Worm (Caenorhabditis elegans) whole organism, L2 larva: ENCODE results near the gene dpy-28.
A peak's percentile ranks its signal among the peaks of the same experiment; 100 is the strongest.

Source experiments
- C34F6.9 ChIP-seq: fragments of 150-350 bp; optimal IDR thresholded peaks from 2 replicates; lab custom pipeline; 2014; ENCODE audit warnings: missing biosample characterization, missing genetic modification characterization
- F13H6.1 ChIP-seq: sonication (generic microtip); optimal IDR thresholded peaks from 2 replicates; lab custom pipeline; 2016; ENCODE audit warnings: missing genetic modification characterization, missing compliant biosample characterization
- Y55F3AM.14 ChIP-seq: fragments of 200-800 bp; sonication (Bioruptor generic); optimal IDR thresholded peaks from 2 replicates; lab custom pipeline; 2018; ENCODE audit warnings: mild to moderate bottlenecking, missing genetic modification characterization, missing compliant biosample characterization
- ZK546.5 ChIP-seq: sonication (generic microtip); optimal IDR thresholded peaks from 2 replicates; lab custom pipeline; 2017; ENCODE audit warnings: missing biosample characterization, missing genetic modification characterization
- alr-1 ChIP-seq: fragments of 150-350 bp; optimal IDR thresholded peaks from 2 replicates; lab custom pipeline; 2014; ENCODE audit warnings: missing biosample characterization, missing genetic modification characterization
- ama-1 ChIP-seq: fragments of 150-350 bp; optimal IDR thresholded peaks from 2 replicates; lab custom pipeline; 2018; ENCODE audit warnings: inconsistent platforms
- ceh-82 ChIP-seq: fragments of 150-350 bp; optimal IDR thresholded peaks from 2 replicates; lab custom pipeline; 2014; ENCODE audit warnings: missing biosample characterization, missing genetic modification characterization
- crh-2 ChIP-seq: sonication (generic microtip); optimal IDR thresholded peaks from 2 replicates; lab custom pipeline; 2017; ENCODE audit warnings: missing biosample characterization, missing genetic modification characterization
- dmd-4 ChIP-seq: sonication (generic microtip); optimal IDR thresholded peaks from 2 replicates; lab custom pipeline; 2017; ENCODE audit warnings: missing biosample characterization, missing genetic modification characterization
- egl-27 ChIP-seq: sonication (generic microtip); optimal IDR thresholded peaks from 3 replicates; lab custom pipeline; 2017; ENCODE audit warnings: missing biosample characterization, missing genetic modification reagents, missing genetic modification characterization
- gmeb-1 ChIP-seq: fragments of 150-350 bp; optimal IDR thresholded peaks from 2 replicates; lab custom pipeline; 2014; ENCODE audit warnings: missing biosample characterization, missing genetic modification characterization
- mab-5 ChIP-seq: fragments of 150-350 bp; optimal IDR thresholded peaks from 2 replicates; lab custom pipeline; 2014; ENCODE audit warnings: missing biosample characterization, missing genetic modification characterization
- mdl-1 ChIP-seq, 2 experiments: fragments of 150-350 bp in 1 of 2; sonication (generic microtip) in 1 of 2; optimal IDR thresholded peaks; 2 replicates each; lab custom pipeline; 2017; ENCODE audit warnings: missing biosample characterization in 2 of 2, missing genetic modification characterization in 2 of 2
- nhr-10 ChIP-seq: sonication (generic microtip); optimal IDR thresholded peaks from 2 replicates; lab custom pipeline; 2017; ENCODE audit warnings: missing biosample characterization, missing genetic modification characterization
- nhr-11 ChIP-seq: fragments of 150-350 bp; optimal IDR thresholded peaks from 2 replicates; lab custom pipeline; 2014; ENCODE audit warnings: missing biosample characterization, missing genetic modification characterization
- nhr-12 ChIP-seq: fragments of 150-350 bp; optimal IDR thresholded peaks from 2 replicates; lab custom pipeline; 2014; ENCODE audit warnings: missing biosample characterization, missing genetic modification characterization
- nhr-129 ChIP-seq: fragments of 150-350 bp; optimal IDR thresholded peaks from 2 replicates; lab custom pipeline; 2014; ENCODE audit warnings: missing biosample characterization, missing genetic modification characterization
- nhr-21 ChIP-seq: fragments of 150-350 bp; optimal IDR thresholded peaks from 2 replicates; lab custom pipeline; 2014; ENCODE audit warnings: missing biosample characterization, missing genetic modification characterization
- nhr-23 ChIP-seq: fragments of 150-350 bp; optimal IDR thresholded peaks from 2 replicates; lab custom pipeline; 2014; ENCODE audit warnings: missing biosample characterization, missing genetic modification reagents, missing genetic modification characterization
- nhr-237 ChIP-seq: fragments of 150-350 bp; optimal IDR thresholded peaks from 2 replicates; lab custom pipeline; 2014; ENCODE audit warnings: missing biosample characterization, missing genetic modification characterization
- nhr-25 ChIP-seq: fragments of 150-350 bp; sonication (generic microtip); optimal IDR thresholded peaks from 3 replicates; lab custom pipeline; 2014; ENCODE audit warnings: missing biosample characterization, missing genetic modification characterization
- nhr-6 ChIP-seq: fragments of 150-350 bp; optimal IDR thresholded peaks from 2 replicates; lab custom pipeline; 2014; ENCODE audit warnings: missing biosample characterization, missing genetic modification characterization
- peb-1 ChIP-seq: fragments of 150-350 bp; optimal IDR thresholded peaks from 2 replicates; lab custom pipeline; 2014; ENCODE audit warnings: missing biosample characterization, missing genetic modification characterization
- sem-4 ChIP-seq: fragments of 150-350 bp; optimal IDR thresholded peaks from 2 replicates; lab custom pipeline; 2014; ENCODE audit warnings: missing biosample characterization, missing genetic modification reagents, missing genetic modification characterization
- sma-3 ChIP-seq: sonication (generic microtip); optimal IDR thresholded peaks from 2 replicates; lab custom pipeline; 2016; ENCODE audit warnings: missing genetic modification reagents, missing genetic modification characterization, missing compliant biosample characterization
- sma-9 ChIP-seq, 2 experiments: fragments of 150-350 bp in 1 of 2; sonication (generic microtip) in 1 of 2; optimal IDR thresholded peaks; 2 replicates each; lab custom pipeline; 2014 to 2016; ENCODE audit warnings: missing genetic modification characterization in 2 of 2, mild to moderate bottlenecking in 1 of 2, missing biosample characterization in 1 of 2, missing compliant biosample characterization in 1 of 2, missing genetic modification reagents in 1 of 2, moderate library complexity in 1 of 2
- snpc-4 ChIP-seq: fragments of 150-350 bp; optimal IDR thresholded peaks from 2 replicates; lab custom pipeline; 2014; ENCODE audit warnings: missing biosample characterization, missing genetic modification characterization
- unc-39 ChIP-seq: fragments of 150-350 bp; optimal IDR thresholded peaks from 2 replicates; lab custom pipeline; 2014; ENCODE audit warnings: missing biosample characterization, missing genetic modification characterization
- unc-62 ChIP-seq: fragments of 150-350 bp; optimal IDR thresholded peaks from 2 replicates; lab custom pipeline; 2014; ENCODE audit warnings: missing biosample characterization, missing genetic modification reagents, missing genetic modification characterization
- ztf-1 ChIP-seq: fragments of 200-800 bp; sonication (Bioruptor generic); conservative IDR thresholded peaks from 2 replicates; pipeline ENCODE4 v1.3.6; 2022; ENCODE audit warnings: missing genetic modification characterization, missing compliant biosample characterization
- ztf-11 ChIP-seq: sonication (generic microtip); optimal IDR thresholded peaks from 2 replicates; lab custom pipeline; 2017; ENCODE audit warnings: missing biosample characterization, missing genetic modification characterization
- ztf-4 ChIP-seq: fragments of 150-350 bp; optimal IDR thresholded peaks from 2 replicates; lab custom pipeline; 2014; ENCODE audit warnings: missing biosample characterization, missing genetic modification characterization

dpy-28 gene

ce11 chrIII:10721056-10721455 is 41.9 kb upstream of the dpy-28 start:
- TF ChIP-seq nhr-10 (no peak), ama-1 (no peak), nhr-21 (tag; lab: Kevin White, UChicago) (no peak), crh-2 (no peak), mdl-1 (tag; optimal IDR thresholded peaks at IDR 0.05; lab: Kevin White, UChicago) (no peak), sem-4 (tag; lab: Kevin White, UChicago) (no peak), ztf-4 (tag; lab: Kevin White, UChicago) (no peak)
- TF ChIP-seq, all 48 proteins: peak for 0

DNA sequence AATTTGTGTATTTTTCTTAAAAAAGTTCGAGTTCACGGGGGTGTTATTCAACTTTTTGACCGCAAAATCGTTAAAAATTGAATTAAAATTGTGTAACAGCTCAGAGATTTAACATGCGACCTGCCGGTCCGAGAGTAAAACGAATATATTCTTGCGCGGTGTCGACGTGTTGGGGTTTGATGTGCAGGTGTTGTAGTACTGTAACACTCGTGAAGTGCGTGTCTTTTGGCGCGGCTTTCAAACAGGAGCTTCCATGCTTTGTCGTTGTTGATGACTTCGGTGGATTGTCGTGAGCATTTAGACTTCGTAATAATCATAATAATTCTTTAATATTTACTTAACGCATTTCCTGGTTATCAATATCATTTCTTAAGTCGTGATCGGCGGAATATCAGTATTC is 32.4 kb upstream of the dpy-28 start, which contains the start of gene tat-3:
TSS of gene tat-3 (minus strand) at position 196 of the 400 bp plus-strand sequence.
- no peak for TF ChIP-seq egl-27 (tag; lab: Kevin White, UChicago)
- TF ChIP-seq sma-3, result no peak
- no peak for TF ChIP-seq mab-5
- TF ChIP-seq nhr-21 (tag; lab: Kevin White, UChicago), result no peak

DNA sequence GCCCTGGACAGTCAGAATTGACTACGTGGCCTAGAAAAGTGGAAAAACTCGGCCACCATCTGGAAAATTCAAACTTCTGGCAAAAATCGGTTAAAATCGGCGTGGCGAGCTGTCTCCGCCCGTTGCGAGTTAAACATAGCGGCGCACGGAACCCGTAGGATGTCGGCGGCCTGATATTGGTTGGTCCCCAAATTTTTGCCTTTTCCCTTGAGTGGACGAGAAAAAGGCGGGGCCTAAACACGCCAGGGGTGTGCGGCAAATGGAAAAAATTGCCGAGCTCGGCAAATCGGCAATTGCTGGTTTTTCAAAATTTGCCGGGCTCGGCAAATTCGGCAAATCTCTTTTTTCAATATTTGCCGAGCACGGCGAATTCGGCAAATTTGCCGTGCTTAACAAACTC is 29.6 kb upstream of the dpy-28 start:
- TF ChIP-seq alr-1 (tag; lab: Kevin White, UChicago), result no peak
- no peak for TF ChIP-seq snpc-4 (tag; lab: Kevin White, UChicago)
- no peak for TF ChIP-seq nhr-23
- TF ChIP-seq sma-9 (GFP tag; optimal IDR thresholded peaks at IDR 0.05; lab: Kevin White, UChicago), result no peak
- no peak for TF ChIP-seq sma-9 (tag; optimal IDR thresholded peaks at IDR 0.05; lab: Kevin White, UChicago)

DNA sequence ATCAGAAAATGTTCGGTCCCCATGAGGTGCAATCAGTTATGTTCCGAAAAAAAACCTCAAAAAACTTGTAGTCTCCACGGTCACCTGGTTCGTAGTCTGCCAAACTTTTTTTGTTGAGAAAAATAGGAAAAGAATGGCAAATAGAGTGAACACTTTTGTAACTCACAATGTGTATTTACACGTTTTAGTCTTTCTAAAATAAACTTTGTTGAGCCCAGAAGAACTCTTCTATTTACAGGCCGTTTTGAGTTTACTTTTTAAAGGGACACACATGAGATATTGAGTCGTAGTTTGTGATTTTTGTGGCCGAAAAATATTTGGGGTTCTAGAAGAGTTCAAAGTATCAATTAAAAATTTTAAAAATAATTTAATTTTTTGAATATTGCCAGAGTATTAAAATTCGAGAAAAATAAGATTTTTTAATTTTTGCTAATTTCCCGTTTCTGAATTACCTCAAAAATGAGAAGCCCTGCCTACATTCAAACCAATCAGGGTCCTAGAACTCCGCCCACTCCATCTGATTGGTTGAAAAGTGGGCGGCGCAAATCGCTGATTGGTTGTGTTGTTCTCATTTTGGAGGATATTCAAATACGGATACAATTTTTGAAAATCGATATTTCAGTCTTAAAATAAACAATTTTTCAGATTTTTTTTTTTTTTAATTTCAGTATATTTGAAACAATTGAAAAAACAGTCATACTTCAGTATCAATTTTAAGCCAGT is 28.3 kb upstream of the dpy-28 start:
- no peak for TF ChIP-seq nhr-11 (tag; lab: Kevin White, UChicago)
- TF ChIP-seq sma-9 (GFP tag; optimal IDR thresholded peaks at IDR 0.05; lab: Kevin White, UChicago), result peak; percentile 9
- no peak for TF ChIP-seq sma-9 (tag; optimal IDR thresholded peaks at IDR 0.05; lab: Kevin White, UChicago)
- no peak for TF ChIP-seq nhr-129 (tag; lab: Kevin White, UChicago)
- no peak for TF ChIP-seq mdl-1 (tag; optimal IDR thresholded peaks at IDR 0.05; lab: Kevin White, UChicago)

DNA sequence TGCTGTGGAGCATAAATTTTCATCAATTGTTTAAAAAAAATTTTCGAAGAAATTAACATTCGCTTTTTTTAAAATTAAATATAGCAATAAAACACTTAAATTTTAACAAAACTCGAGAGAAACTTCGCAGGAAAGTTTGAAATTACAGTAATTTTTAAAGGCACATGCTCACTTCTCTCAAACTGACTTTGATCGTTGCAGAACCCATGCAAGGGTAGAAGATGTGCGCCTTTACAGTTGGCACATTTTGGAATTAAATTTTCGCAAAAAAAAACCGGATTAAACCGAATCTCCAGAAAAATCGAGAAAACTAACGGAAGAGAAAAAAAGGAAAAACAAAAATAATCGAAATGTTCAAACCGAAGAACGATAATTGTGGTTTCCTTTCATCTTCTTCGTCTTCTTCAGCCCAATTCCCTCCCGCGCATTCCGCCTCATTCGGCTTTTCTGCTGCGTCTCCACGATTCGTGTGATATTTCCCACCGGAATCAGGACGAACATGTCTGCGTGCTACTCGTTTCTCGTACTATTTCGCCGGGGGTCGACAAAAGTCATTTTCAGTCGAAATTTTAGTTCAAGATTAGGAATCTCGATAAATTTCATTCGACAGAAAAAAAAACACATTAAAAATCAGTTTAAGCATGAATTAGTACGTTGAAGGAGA is 26.5 kb upstream of the dpy-28 start:
- peak; percentile 9 for TF ChIP-seq sma-3
- no peak for TF ChIP-seq nhr-10
- no peak for TF ChIP-seq sma-9 (GFP tag; optimal IDR thresholded peaks at IDR 0.05; lab: Kevin White, UChicago)
- no peak for TF ChIP-seq sma-9 (tag; optimal IDR thresholded peaks at IDR 0.05; lab: Kevin White, UChicago)
- peak; percentile 8 for TF ChIP-seq nhr-25

DNA sequence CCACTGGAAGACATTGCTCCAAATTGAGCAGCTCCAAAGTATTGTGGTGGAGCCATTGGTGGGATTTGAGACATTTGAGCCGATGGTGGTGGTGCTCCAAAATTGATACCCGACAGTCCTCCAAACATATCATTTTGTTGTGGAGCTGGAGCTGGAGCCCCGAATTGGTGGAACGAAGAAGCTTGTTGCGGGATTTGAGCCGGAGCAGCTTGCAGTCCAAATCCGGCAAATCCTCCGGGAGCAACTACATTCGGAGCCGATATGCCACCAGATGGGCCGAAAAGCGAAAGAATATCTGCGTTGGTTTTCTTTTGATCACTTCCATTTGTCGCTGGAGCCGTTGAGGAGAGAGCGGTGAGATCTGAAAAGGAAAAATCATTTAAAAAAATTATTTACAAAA is 24.9 kb upstream of the dpy-28 start:
- TF ChIP-seq snpc-4 (tag; lab: Kevin White, UChicago), result no peak
- TF ChIP-seq nhr-6 (tag; lab: Kevin White, UChicago), result no peak
- TF ChIP-seq F13H6.1, result no peak
- no peak for TF ChIP-seq gmeb-1 (tag; lab: Kevin White, UChicago)
- no peak for TF ChIP-seq ceh-82 (tag; lab: Kevin White, UChicago)
- no peak for TF ChIP-seq egl-27 (tag; lab: Kevin White, UChicago)
- no peak for TF ChIP-seq nhr-237 (tag; lab: Kevin White, UChicago)
- TF ChIP-seq dmd-4, result no peak
- TF ChIP-seq mdl-1 (tag; optimal IDR thresholded peaks at IDR 0.05; lab: Kevin White, UChicago), result no peak

DNA sequence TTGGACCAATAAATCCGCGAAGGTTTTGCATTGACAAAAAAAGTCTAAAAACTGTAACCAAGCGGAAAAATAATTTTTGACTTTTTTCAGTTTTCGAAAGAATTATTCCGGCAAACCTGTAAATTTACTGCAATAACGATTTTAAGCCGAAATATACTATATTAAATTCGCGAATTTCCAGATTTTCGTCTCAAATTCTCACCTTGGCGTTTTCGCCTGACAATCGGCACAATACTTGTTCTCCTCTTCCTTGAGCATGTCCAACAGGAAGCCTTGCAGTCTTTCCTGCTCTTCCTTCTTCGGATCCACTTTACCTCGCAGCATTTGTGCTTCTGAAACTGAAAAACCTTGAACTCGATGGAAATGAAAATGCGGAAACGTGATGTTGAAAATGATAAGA is 23.5 kb upstream of the dpy-28 start, which contains the start of gene smap-1:
TSS of gene smap-1 (minus strand) at position 338 of the 400 bp plus-strand sequence.
- no peak for TF ChIP-seq sma-3
- no peak for TF ChIP-seq snpc-4 (tag; lab: Kevin White, UChicago)
- TF ChIP-seq Y55F3AM.14, result no peak
- no peak for TF ChIP-seq nhr-21 (tag; lab: Kevin White, UChicago)
- no peak for TF ChIP-seq ztf-11 (tag; lab: Kevin White, UChicago)
- TF ChIP-seq nhr-12 (tag; lab: Kevin White, UChicago), result no peak
- no peak for TF ChIP-seq ZK546.5 (tag; lab: Kevin White, UChicago)
- TF ChIP-seq nhr-6 (tag; lab: Kevin White, UChicago), result no peak
- TF ChIP-seq mab-5, result no peak
- TF ChIP-seq ztf-1, result no peak
- no peak for TF ChIP-seq sem-4 (tag; lab: Kevin White, UChicago)
- TF ChIP-seq ceh-82 (tag; lab: Kevin White, UChicago), result no peak
- no peak for TF ChIP-seq peb-1
- no peak for TF ChIP-seq C34F6.9 (tag; lab: Kevin White, UChicago)
- no peak for TF ChIP-seq unc-62 (GFP tag; lab: Kevin White, UChicago)
- TF ChIP-seq nhr-25, result no peak
- no peak for TF ChIP-seq unc-39 (tag; lab: Kevin White, UChicago)
- no peak for TF ChIP-seq nhr-129 (tag; lab: Kevin White, UChicago)
- TF ChIP-seq, all 48 proteins: peak for 0
